Fruit fly (Drosophila melanogaster) whole organism, embryonic: ENCODE data around the gene CG14971.

ENCODE experiments used
- Awh ChIP-seq: fragments of 200-800 bp; sonication (Bioruptor generic); IDR thresholded peaks from 2 replicates; pipeline ENCODE4, ENCODE4 v1.3.6; 2022; ENCODE audit warnings: missing biosample characterization, missing genetic modification characterization
- Blimp-1 ChIP-seq: fragments of 200-800 bp; sonication (Bioruptor generic); optimal IDR thresholded peaks from 3 replicates; lab custom pipeline; 2018; ENCODE audit warnings: missing biosample characterization, missing genetic modification characterization, mild to moderate bottlenecking, moderate library complexity, missing genetic modification reagents
- CG1024 ChIP-seq: fragments of 200-800 bp; sonication (Bioruptor generic); IDR thresholded peaks from 2 replicates; pipeline ENCODE4 v1.3.6; 2022; ENCODE audit warnings: missing biosample characterization, missing genetic modification characterization
- CG10366 ChIP-seq: fragments of 200-800 bp; sonication (Bioruptor generic); IDR thresholded peaks from 2 replicates; pipeline ENCODE4 v1.3.6; 2022; ENCODE audit warnings: missing biosample characterization, missing genetic modification characterization
- CG13424 ChIP-seq: fragments of 200-800 bp; sonication (Bioruptor generic); optimal IDR thresholded peaks from 2 replicates; lab custom pipeline; 2019; ENCODE audit warnings: missing biosample characterization, mild to moderate bottlenecking, missing genetic modification characterization, moderate library complexity
- CG14860 ChIP-seq: fragments of 200-800 bp; sonication (Bioruptor generic); IDR thresholded peaks from 3 replicates; pipeline ENCODE4 v1.3.6; 2022; ENCODE audit warnings: missing biosample characterization, missing genetic modification characterization; ENCODE audit not compliant: partially characterized antibody
- CG16813 ChIP-seq: fragments of 200-800 bp; sonication (Bioruptor generic); IDR thresholded peaks from 3 replicates; pipeline ENCODE4 v1.3.6; 2022; ENCODE audit warnings: missing biosample characterization, missing genetic modification characterization; ENCODE audit not compliant: partially characterized antibody
- CG17385 ChIP-seq: fragments of 200-800 bp; sonication (Bioruptor generic); optimal IDR thresholded peaks from 3 replicates; lab custom pipeline; 2018; ENCODE audit warnings: missing biosample characterization, mild to moderate bottlenecking, missing genetic modification characterization
- CG1832 ChIP-seq: fragments of 200-800 bp; sonication (Bioruptor generic); optimal IDR thresholded peaks from 2 replicates; lab custom pipeline; 2017; ENCODE audit warnings: missing biosample characterization, mild to moderate bottlenecking, missing genetic modification characterization, inconsistent platforms
- CG30020 ChIP-seq: fragments of 200-800 bp; optimal IDR thresholded peaks from 2 replicates; lab custom pipeline; 2019; ENCODE audit warnings: missing biosample characterization, mild to moderate bottlenecking, missing genetic modification characterization, moderate library complexity
- CG9215 ChIP-seq: fragments of 200-800 bp; sonication (Bioruptor generic); IDR thresholded peaks from 2 replicates; pipeline ENCODE4 v1.3.6; 2022; ENCODE audit warnings: missing biosample characterization, missing genetic modification characterization
- D19A ChIP-seq: fragments of 200-800 bp; optimal IDR thresholded peaks from 3 replicates; lab custom pipeline; 2019; ENCODE audit warnings: missing biosample characterization, mild to moderate bottlenecking, missing genetic modification characterization, moderate library complexity
- Dip3 ChIP-seq: fragments of 200-800 bp; sonication (Bioruptor generic); optimal IDR thresholded peaks from 3 replicates; lab custom pipeline; 2016; ENCODE audit warnings: missing biosample characterization, missing genetic modification characterization
- H2.0 ChIP-seq: fragments of 200-800 bp; sonication (Bioruptor generic); IDR thresholded peaks from 2 replicates; pipeline ENCODE4 v1.3.6; 2022; ENCODE audit warnings: missing biosample characterization, missing genetic modification characterization
- Hr39 ChIP-seq: fragments of >200 bp; optimal IDR thresholded peaks from 2 replicates; lab custom pipeline; 2017
- Hr78 ChIP-seq, 2 experiments: fragments of 200-800 bp in 1 of 2; fragments of >200 bp in 1 of 2; sonication (Bioruptor generic) in 1 of 2; optimal IDR thresholded peaks; 2 replicates each; lab custom pipeline; 2017 to 2019; ENCODE audit warnings: missing biosample characterization in 2 of 2, missing genetic modification characterization in 2 of 2, mild to moderate bottlenecking in 1 of 2, moderate library complexity in 1 of 2
- Mad ChIP-seq: fragments of 200-800 bp; sonication (Bioruptor generic); optimal IDR thresholded peaks from 2 replicates; lab custom pipeline; 2016; ENCODE audit warnings: missing biosample characterization, missing genetic modification characterization
- Mrtf ChIP-seq: fragments of 200-800 bp; sonication (Bioruptor generic); IDR thresholded peaks from 3 replicates; pipeline ENCODE4 v1.3.6; 2022; ENCODE audit warnings: missing biosample characterization, missing genetic modification characterization
- NC2α ChIP-seq: fragments of 200-800 bp; sonication (Bioruptor generic); optimal IDR thresholded peaks from 2 replicates; lab custom pipeline; 2016; ENCODE audit warnings: missing biosample characterization, missing genetic modification characterization
- NFAT ChIP-seq: fragments of 200-800 bp; sonication (Bioruptor generic); IDR thresholded peaks from 2 replicates; pipeline ENCODE4 v1.3.6; 2022; ENCODE audit warnings: missing biosample characterization, missing genetic modification characterization
- Rfx ChIP-seq: fragments of 200-800 bp; sonication (Bioruptor generic); IDR thresholded peaks from 2 replicates; pipeline ENCODE4 v1.3.6; 2022; ENCODE audit warnings: missing biosample characterization, missing genetic modification characterization
- Sox102F ChIP-seq: fragments of 200-800 bp; sonication (Bioruptor generic); optimal IDR thresholded peaks from 2 replicates; lab custom pipeline; 2018; ENCODE audit warnings: missing biosample characterization, mild to moderate bottlenecking, missing genetic modification characterization, moderate library complexity
- Trl ChIP-seq, 3 experiments: fragments of >200 bp in 2 of 3; fragments of 200-800 bp in 1 of 3; sonication (Bioruptor generic) in 1 of 3; optimal IDR thresholded peaks; 2 replicates in 1 of 3; 3 replicates in 2 of 3; lab custom pipeline; 2016 to 2017; ENCODE audit warnings: missing biosample characterization in 1 of 3, missing genetic modification characterization in 1 of 3
- YL-1 ChIP-seq: fragments of 200-800 bp; sonication (Bioruptor generic); optimal IDR thresholded peaks from 3 replicates; lab custom pipeline; 2017; ENCODE audit warnings: missing biosample characterization, mild to moderate bottlenecking, missing genetic modification characterization
- ase ChIP-seq: fragments of 200-800 bp; sonication (Bioruptor generic); IDR thresholded peaks from 3 replicates; pipeline ENCODE4 v1.3.6; 2022; ENCODE audit warnings: missing biosample characterization, missing genetic modification characterization
- ato ChIP-seq: fragments of 200-800 bp; sonication (Bioruptor generic); IDR thresholded peaks from 2 replicates; pipeline ENCODE4 v1.3.6; 2022; ENCODE audit warnings: missing biosample characterization, missing genetic modification characterization; ENCODE audit not compliant: partially characterized antibody
- az2 ChIP-seq: fragments of 200-800 bp; sonication (Bioruptor generic); optimal IDR thresholded peaks from 3 replicates; lab custom pipeline; 2016; ENCODE audit warnings: missing biosample characterization, missing genetic modification characterization
- cas ChIP-seq: fragments of 200-800 bp; sonication (Bioruptor generic); IDR thresholded peaks from 2 replicates; pipeline ENCODE4 v1.3.6; 2022; ENCODE audit warnings: missing biosample characterization, missing genetic modification characterization
- crc ChIP-seq: fragments of 200-800 bp; sonication (Bioruptor generic); optimal IDR thresholded peaks from 2 replicates; lab custom pipeline; 2016; ENCODE audit warnings: missing biosample characterization, missing genetic modification characterization
- dpn ChIP-seq, 2 experiments: fragments of 200-800 bp; sonication (Bioruptor generic); optimal IDR thresholded peaks; 3 replicates each; lab custom pipeline; 2016; ENCODE audit warnings: missing biosample characterization in 2 of 2, missing genetic modification characterization in 2 of 2
- dysf ChIP-seq: fragments of 200-800 bp; sonication (Bioruptor generic); IDR thresholded peaks from 3 replicates; pipeline ENCODE4 v1.3.6; 2022; ENCODE audit warnings: missing biosample characterization, missing genetic modification characterization
- fru ChIP-seq: fragments of >200 bp; optimal IDR thresholded peaks from 2 replicates; lab custom pipeline; 2017
- gro ChIP-seq: fragments of 200-800 bp; sonication (Bioruptor generic); optimal IDR thresholded peaks from 2 replicates; lab custom pipeline; 2016; ENCODE audit warnings: missing biosample characterization, missing genetic modification characterization
- kah ChIP-seq: fragments of 200-800 bp; sonication (Bioruptor generic); optimal IDR thresholded peaks from 2 replicates; lab custom pipeline; 2018; ENCODE audit warnings: missing biosample characterization, mild to moderate bottlenecking, missing genetic modification characterization
- lmd ChIP-seq: fragments of 200-800 bp; sonication (Bioruptor generic); IDR thresholded peaks from 2 replicates; pipeline ENCODE4 v1.3.6; 2022; ENCODE audit warnings: missing biosample characterization, missing genetic modification characterization
- pho ChIP-seq: fragments of 200-800 bp; sonication (Bioruptor generic); optimal IDR thresholded peaks from 2 replicates; lab custom pipeline; 2016; ENCODE audit warnings: missing biosample characterization, missing genetic modification characterization
- psq ChIP-seq: fragments of 200-800 bp; sonication (Bioruptor generic); optimal IDR thresholded peaks from 2 replicates; lab custom pipeline; 2017; ENCODE audit warnings: missing biosample characterization, missing genetic modification characterization
- pzg ChIP-seq: fragments of 200-800 bp; sonication (Bioruptor generic); optimal IDR thresholded peaks from 3 replicates; lab custom pipeline; 2018; ENCODE audit warnings: missing biosample characterization, mild to moderate bottlenecking, missing genetic modification characterization, moderate library complexity
- row ChIP-seq: fragments of 200-800 bp; sonication (Bioruptor generic); IDR thresholded peaks from 3 replicates; pipeline ENCODE4 v1.3.6; 2022; ENCODE audit warnings: missing biosample characterization, missing genetic modification characterization
- sc ChIP-seq, 3 experiments: fragments of >200 bp in 2 of 3; fragments of 200-800 bp in 1 of 3; sonication (Bioruptor generic) in 1 of 3; optimal IDR thresholded peaks; 2 replicates in 2 of 3; 3 replicates in 1 of 3; lab custom pipeline; 2017; ENCODE audit warnings: mild to moderate bottlenecking in 1 of 3, missing biosample characterization in 1 of 3, missing genetic modification characterization in 1 of 3, missing genetic modification reagents in 1 of 3
- sens ChIP-seq: fragments of 200-800 bp; sonication (Bioruptor generic); peaks from one replicate; lab custom pipeline; 2016; ENCODE audit warnings: missing biosample characterization, missing genetic modification characterization
- sna ChIP-seq: fragments of 200-800 bp; sonication (Bioruptor generic); IDR thresholded peaks from 2 replicates; pipeline ENCODE4 v1.3.6; 2022; ENCODE audit warnings: missing biosample characterization, missing genetic modification characterization; ENCODE audit not compliant: partially characterized antibody
- so ChIP-seq: fragments of 200-800 bp; sonication (Bioruptor generic); IDR thresholded peaks from 3 replicates; pipeline ENCODE4 v1.3.6; 2022; ENCODE audit warnings: missing biosample characterization, missing genetic modification characterization
- stc ChIP-seq: fragments of 200-800 bp; sonication (Bioruptor generic); IDR thresholded peaks from 2 replicates; pipeline ENCODE4 v1.3.6; 2022; ENCODE audit warnings: missing biosample characterization, missing genetic modification characterization
- tap ChIP-seq: fragments of 200-800 bp; optimal IDR thresholded peaks from 3 replicates; lab custom pipeline; 2019; ENCODE audit warnings: missing biosample characterization, mild to moderate bottlenecking, missing genetic modification characterization, moderate library complexity
- tx ChIP-seq: fragments of 200-800 bp; sonication (Bioruptor generic); optimal IDR thresholded peaks from 2 replicates; lab custom pipeline; 2016; ENCODE audit warnings: missing biosample characterization, missing genetic modification characterization
- unpg ChIP-seq: fragments of 200-800 bp; sonication (Bioruptor generic); optimal IDR thresholded peaks from 3 replicates; lab custom pipeline; 2018; ENCODE audit warnings: missing biosample characterization, mild to moderate bottlenecking, missing genetic modification characterization, moderate library complexity
- usp ChIP-seq: fragments of >200 bp; optimal IDR thresholded peaks from 2 replicates; lab custom pipeline; 2017; ENCODE audit warnings: missing biosample characterization, missing genetic modification characterization
- vfl ChIP-seq: fragments of 200-800 bp; sonication (Bioruptor generic); optimal IDR thresholded peaks from 2 replicates; lab custom pipeline; 2016; ENCODE audit warnings: missing biosample characterization, missing genetic modification characterization
- wdn ChIP-seq: fragments of 200-800 bp; sonication (Bioruptor generic); IDR thresholded peaks from 2 replicates; pipeline ENCODE4 v1.3.6; 2022; ENCODE audit warnings: missing biosample characterization, missing genetic modification characterization
- zf30C ChIP-seq: fragments of 200-800 bp; sonication (Bioruptor generic); optimal IDR thresholded peaks from 3 replicates; lab custom pipeline; 2018; ENCODE audit warnings: missing biosample characterization, mild to moderate bottlenecking, missing genetic modification characterization

Gene CG14971

dm6 chr3L:3438473-3438872 lies 32.6 kb downstream of the CG14971 start (continued):
- TF ChIP-seq CG9215 (GFP tag; lab: Robert Waterston, UW), result peak; percentile 40
- TF ChIP-seq az2 (GFP tag; lab: Kevin White, UChicago), result peak; percentile 72
- TF ChIP-seq sna, result no peak
- TF ChIP-seq Hr39 (lab: Kevin White, UChicago), result no peak
- TF ChIP-seq gro (GFP tag; lab: Kevin White, UChicago), result no peak
- peak; percentile 64 for TF ChIP-seq Awh (GFP tag; lab: Robert Waterston, UW)
- peak; percentile 31; the same call in 1 of the 2 replicates for TF ChIP-seq CG10366 (GFP tag; lab: Robert Waterston, UW)
- peak; percentile 14 for TF ChIP-seq CG30020 (tag; lab: Kevin White, UChicago)
- TF ChIP-seq lmd (GFP tag; lab: Robert Waterston, UW), result peak; percentile 49; the same call in 1 of the 2 replicates
- TF ChIP-seq psq (GFP tag; lab: Kevin White, UChicago), result peak; percentile 54
- no peak; the same call in 1 of the 2 replicates for TF ChIP-seq wdn (GFP tag; lab: Robert Waterston, UW)
- peak; percentile 69 for TF ChIP-seq CG17385 (GFP tag; lab: Kevin White, UChicago)
- TF ChIP-seq ato (GFP tag; lab: Robert Waterston, UW), result no peak
- TF ChIP-seq CG14860 (GFP tag; lab: Robert Waterston, UW), result no peak
- TF ChIP-seq NFAT, result no peak
- peak; percentile 83 for TF ChIP-seq unpg (GFP tag; lab: Kevin White, UChicago)
- peak; percentile 11 for TF ChIP-seq pho
- no peak for TF ChIP-seq YL-1 (GFP tag; lab: Kevin White, UChicago)
- TF ChIP-seq dpn (GFP tag; optimal IDR thresholded peaks at IDR 0.05; lab: Kevin White, UChicago), result peak; percentile 41 to 61
- peak; percentile 97 for TF ChIP-seq sens
- 0 out of 2 replicates have a peak, but pooled peaks have one; percentile 37 for TF ChIP-seq stc (GFP tag; lab: Robert Waterston, UW)
- peak; percentile 72 for TF ChIP-seq D19A (tag; lab: Kevin White, UChicago)
- no peak for TF ChIP-seq Dip3 (GFP tag; lab: Kevin White, UChicago)
- TF ChIP-seq Mrtf (GFP tag; lab: Robert Waterston, UW), result no peak
- peak; percentile 42; the same call in 1 of the 3 replicates for TF ChIP-seq ase (GFP tag; lab: Robert Waterston, UW)
- no peak for TF ChIP-seq vfl
- no peak for TF ChIP-seq sc (optimal IDR thresholded peaks at IDR 0.05; lab: Kevin White, UChicago)
- TF ChIP-seq sc (GFP tag; optimal IDR thresholded peaks at IDR 0.05; lab: Kevin White, UChicago), result peak; percentile 60
- peak; percentile 77 for TF ChIP-seq Sox102F (GFP tag; lab: Kevin White, UChicago)
- peak; percentile 19 for TF ChIP-seq CG1832 (GFP tag; lab: Kevin White, UChicago)
- TF ChIP-seq CG16813 (GFP tag; lab: Robert Waterston, UW), result no peak
- TF ChIP-seq CG1024 (GFP tag; lab: Robert Waterston, UW), result 0 out of 2 replicates have a peak, but pooled peaks have one; percentile 51
- TF ChIP-seq H2.0 (GFP tag; lab: Robert Waterston, UW), result peak; percentile 33; the same call in 1 of the 2 replicates
- TF ChIP-seq cas, result no peak
- 0 out of 3 replicates have a peak, but pooled peaks have one; percentile 42 for TF ChIP-seq dysf (GFP tag; lab: Robert Waterston, UW)
- no peak for TF ChIP-seq fru (lab: Kevin White, UChicago)
- TF ChIP-seq crc (GFP tag; lab: Kevin White, UChicago), result no peak
- peak; percentile 87 for TF ChIP-seq zf30C
- TF ChIP-seq CG13424 (tag; lab: Kevin White, UChicago), result peak; percentile 63
- no peak for TF ChIP-seq pzg
- TF ChIP-seq Hr78 (GFP tag; optimal IDR thresholded peaks at IDR 0.05; lab: Kevin White, UChicago), result peak in 1 of 2 experiments; percentile 26
- no peak for TF ChIP-seq usp (GFP tag; lab: Kevin White, UChicago)
- peak; percentile 81 for TF ChIP-seq row (GFP tag; lab: Robert Waterston, UW)
- peak; percentile 29 for TF ChIP-seq kah (GFP tag; lab: Kevin White, UChicago)
- peak; percentile 40; the same call in 1 of the 2 replicates for TF ChIP-seq Rfx (GFP tag; lab: Robert Waterston, UW)
- TF ChIP-seq Mad (GFP tag; lab: Kevin White, UChicago), result peak; percentile 18
- TF ChIP-seq tx, result peak; percentile 26
- no peak for TF ChIP-seq Trl (optimal IDR thresholded peaks at IDR 0.05; lab: Kevin White, UChicago)
- peak; percentile 58 for TF ChIP-seq Trl (GFP tag; optimal IDR thresholded peaks at IDR 0.05; lab: Kevin White, UChicago)
- no peak for TF ChIP-seq NC2α
- TF ChIP-seq tap, result peak; percentile 59
- peak; percentile 11; the same call in 1 of the 3 replicates for TF ChIP-seq so
- TF ChIP-seq Blimp-1 (GFP tag; lab: Kevin White, UChicago), result peak; percentile 80
